1 fruit fly cellular context compared by ENCODE assay signal in genomic region chr2L:14588615-14589247, dm6.
TF ChIP-seq lines count a peak whose summit lies in the region.

No protein-coding gene starts in this region.

TF ChIP-seq in whole organism, embryonic, 481 proteins besides CTCF, POLR2A, EP300 and RAD21 (continued from another document and continues in another):
- TF ChIP-seq p53 (GFP tag; optimal IDR thresholded peaks at IDR 0.05; lab: Kevin White, UChicago) (no peak), NK7.1 (GFP tag; optimal IDR thresholded peaks at IDR 0.05; lab: Kevin White, UChicago) (no peak), B-H2 (GFP tag; optimal IDR thresholded peaks at IDR 0.05; lab: Kevin White, UChicago) (no peak), grau (tag; optimal IDR thresholded peaks at IDR 0.05; lab: Kevin White, UChicago) (peak; percentile 20), tna (GFP tag; IDR thresholded peaks at IDR 0.05; lab: Robert Waterston, UW; ENCODE audit: partially characterized antibody) (no peak), CG31388 (GFP tag; optimal IDR thresholded peaks at IDR 0.05; lab: Kevin White, UChicago) (no peak), CG11723 (GFP tag; optimal IDR thresholded peaks at IDR 0.05; lab: Kevin White, UChicago) (no peak), CG5180 (GFP tag; optimal IDR thresholded peaks at IDR 0.05; lab: Kevin White, UChicago) (no peak), CG18011 (GFP tag; optimal IDR thresholded peaks at IDR 0.05; lab: Kevin White, UChicago) (no peak), Rx (GFP tag; IDR thresholded peaks at IDR 0.05; lab: Robert Waterston, UW) (no peak), CG4424 (GFP tag; optimal IDR thresholded peaks at IDR 0.05; lab: Kevin White, UChicago) (no peak), Usf (GFP tag; optimal IDR thresholded peaks at IDR 0.05; lab: Kevin White, UChicago) (no peak), CG6654 (GFP tag; optimal IDR thresholded peaks at IDR 0.05; lab: Kevin White, UChicago) (no peak), Mes4 (GFP tag; optimal IDR thresholded peaks at IDR 0.05; lab: Kevin White, UChicago) (no peak), Jarid2 (GFP tag; optimal IDR thresholded peaks at IDR 0.05; lab: Kevin White, UChicago) (no peak), Max (GFP tag; optimal IDR thresholded peaks at IDR 0.05; lab: Kevin White, UChicago) (no peak), pfk (GFP tag; optimal IDR thresholded peaks at IDR 0.05; lab: Kevin White, UChicago) (no peak), CG6272 (GFP tag; IDR thresholded peaks at IDR 0.05; lab: Robert Waterston, UW) (no peak), nau (GFP tag; optimal IDR thresholded peaks at IDR 0.05; lab: Kevin White, UChicago) (no peak), Dfd (GFP tag; optimal IDR thresholded peaks at IDR 0.05; lab: Kevin White, UChicago) (no peak), E2f2 (GFP tag; IDR thresholded peaks at IDR 0.05; lab: Robert Waterston, UW) (peak; percentile 19; the same call in 1 of the 2 replicates), HLH3B (GFP tag; IDR thresholded peaks at IDR 0.05; lab: Robert Waterston, UW) (no peak), pnt (GFP tag; optimal IDR thresholded peaks at IDR 0.05; lab: Kevin White, UChicago) (no peak), CG11696 (GFP tag; IDR thresholded peaks at IDR 0.05; lab: Robert Waterston, UW) (no peak), CG6175 (GFP tag; IDR thresholded peaks at IDR 0.05; lab: Robert Waterston, UW) (no peak), ewg (GFP tag; optimal IDR thresholded peaks at IDR 0.05; lab: Kevin White, UChicago) (no peak), fd64A (GFP tag; optimal IDR thresholded peaks at IDR 0.05; lab: Kevin White, UChicago) (no peak), CG30403 (GFP tag; optimal IDR thresholded peaks at IDR 0.05; lab: Kevin White, UChicago) (no peak), amos (GFP tag; IDR thresholded peaks at IDR 0.05; lab: Robert Waterston, UW; ENCODE audit: partially characterized antibody) (peak; percentile 68), stc (GFP tag; IDR thresholded peaks at IDR 0.05; lab: Robert Waterston, UW) (no peak), fd96Cb (tag; optimal IDR thresholded peaks at IDR 0.05; lab: Kevin White, UChicago) (no peak), YL-1 (GFP tag; optimal IDR thresholded peaks at IDR 0.05; lab: Kevin White, UChicago) (no peak), CG17802 (tag; optimal IDR thresholded peaks at IDR 0.05; lab: Kevin White, UChicago) (no peak), vfl (GFP tag; optimal IDR thresholded peaks at IDR 0.05; lab: Kevin White, UChicago) (no peak), CG16779 (GFP tag; IDR thresholded peaks at IDR 0.05; lab: Robert Waterston, UW) (no peak), CG10274 (GFP tag; optimal IDR thresholded peaks at IDR 0.05; lab: Kevin White, UChicago) (no peak), CG4328 (GFP tag; optimal IDR thresholded peaks at IDR 0.05; lab: Kevin White, UChicago) (no peak), CG3407 (GFP tag; optimal IDR thresholded peaks at IDR 0.05; lab: Kevin White, UChicago) (no peak), CG7963 (GFP tag; IDR thresholded peaks at IDR 0.05; lab: Robert Waterston, UW; ENCODE audit: partially characterized antibody) (no peak), CG2678 (tag; optimal IDR thresholded peaks at IDR 0.05; lab: Kevin White, UChicago) (no peak), CG6683 (GFP tag; optimal IDR thresholded peaks at IDR 0.05; lab: Kevin White, UChicago) (no peak), CG12104 (GFP tag; optimal IDR thresholded peaks at IDR 0.05; lab: Kevin White, UChicago) (no peak), ato (GFP tag; IDR thresholded peaks at IDR 0.05; lab: Robert Waterston, UW; ENCODE audit: partially characterized antibody) (no peak), CkIIα-i1 (GFP tag; IDR thresholded peaks at IDR 0.05; lab: Robert Waterston, UW) (no peak), CG8290 (GFP tag; optimal IDR thresholded peaks at IDR 0.05; lab: Kevin White, UChicago) (no peak), CG8290 (tag; optimal IDR thresholded peaks at IDR 0.05; lab: Kevin White, UChicago) (peak in 1 of 2 experiments; percentile 58), Fer1 (GFP tag; optimal IDR thresholded peaks at IDR 0.05; lab: Kevin White, UChicago) (no peak), CG7987 (GFP tag; optimal IDR thresholded peaks at IDR 0.05; lab: Kevin White, UChicago) (no peak), CG10462 (GFP tag; optimal IDR thresholded peaks at IDR 0.05; lab: Kevin White, UChicago) (no peak), jumu (GFP tag; optimal IDR thresholded peaks at IDR 0.05; lab: Kevin White, UChicago) (no peak), CG10543 (GFP tag; optimal IDR thresholded peaks at IDR 0.05; lab: Kevin White, UChicago) (no peak), CG18764 (GFP tag; optimal IDR thresholded peaks at IDR 0.05; lab: Kevin White, UChicago) (no peak), CG7839 (tag; optimal IDR thresholded peaks at IDR 0.05; lab: Kevin White, UChicago) (no peak), CG10654 (GFP tag; optimal IDR thresholded peaks at IDR 0.05; lab: Kevin White, UChicago) (no peak), HLH4C (GFP tag; IDR thresholded peaks at IDR 0.05; lab: Robert Waterston, UW; ENCODE audit: partially characterized antibody) (no peak), Gsc (GFP tag; IDR thresholded peaks at IDR 0.05; lab: Robert Waterston, UW) (no peak), Oli (tag; optimal IDR thresholded peaks at IDR 0.05; lab: Kevin White, UChicago) (no peak), Lim3 (GFP tag; IDR thresholded peaks at IDR 0.05; lab: Robert Waterston, UW) (no peak), Asciz (GFP tag; optimal IDR thresholded peaks at IDR 0.05; lab: Kevin White, UChicago) (no peak), Ada2b (GFP tag; IDR thresholded peaks at IDR 0.05; lab: Robert Waterston, UW) (no peak), Optix (GFP tag; IDR thresholded peaks at IDR 0.05; lab: Robert Waterston, UW) (no peak), inv (GFP tag; IDR thresholded peaks at IDR 0.05; lab: Robert Waterston, UW; ENCODE audit: partially characterized antibody) (no peak), pb (GFP tag; optimal IDR thresholded peaks at IDR 0.05; lab: Kevin White, UChicago) (no peak), CG14965 (GFP tag; optimal IDR thresholded peaks at IDR 0.05; lab: Kevin White, UChicago; ENCODE audit: borderline replicate concordance) (no peak), CoRest (tag; optimal IDR thresholded peaks at IDR 0.05; lab: Kevin White, UChicago) (no peak), kay (GFP tag; optimal IDR thresholded peaks at IDR 0.05; lab: Kevin White, UChicago) (no peak), CrebB (tag; optimal IDR thresholded peaks at IDR 0.05; lab: Kevin White, UChicago) (no peak), sug (tag; optimal IDR thresholded peaks at IDR 0.05; lab: Kevin White, UChicago) (peak; percentile 9), HHEX (GFP tag; optimal IDR thresholded peaks at IDR 0.05; lab: Kevin White, UChicago) (no peak), gce (GFP tag; IDR thresholded peaks at IDR 0.05; lab: Robert Waterston, UW) (no peak), D19B (GFP tag; optimal IDR thresholded peaks at IDR 0.05; lab: Kevin White, UChicago) (no peak), Myb (GFP tag; optimal IDR thresholded peaks at IDR 0.05; lab: Kevin White, UChicago) (peak; percentile 43), CG12942 (GFP tag; optimal IDR thresholded peaks at IDR 0.05; lab: Kevin White, UChicago) (no peak), Taf1 (GFP tag; IDR thresholded peaks at IDR 0.05; lab: Robert Waterston, UW) (no peak), CG1792 (GFP tag; optimal IDR thresholded peaks at IDR 0.05; lab: Kevin White, UChicago) (no peak), br (optimal IDR thresholded peaks at IDR 0.05; lab: Kevin White, UChicago) (no peak), Kr (GFP tag; optimal IDR thresholded peaks at IDR 0.05; lab: Kevin White, UChicago) (peak; percentile 100), Mrtf (GFP tag; IDR thresholded peaks at IDR 0.05; lab: Robert Waterston, UW) (no peak), MBD-R2 (GFP tag; IDR thresholded peaks at IDR 0.05; lab: Robert Waterston, UW) (no peak), CG5953 (GFP tag; IDR thresholded peaks at IDR 0.05; lab: Robert Waterston, UW) (no peak), Camta (GFP tag; optimal IDR thresholded peaks at IDR 0.05; lab: Kevin White, UChicago) (no peak), cg (GFP tag; optimal IDR thresholded peaks at IDR 0.05; lab: Kevin White, UChicago) (no peak), Mad (GFP tag; optimal IDR thresholded peaks at IDR 0.05; lab: Kevin White, UChicago) (no peak), CG9215 (GFP tag; IDR thresholded peaks at IDR 0.05; lab: Robert Waterston, UW) (no peak), CG10267 (tag; optimal IDR thresholded peaks at IDR 0.05; lab: Kevin White, UChicago) (peak; percentile 17), CG16863 (GFP tag; optimal IDR thresholded peaks at IDR 0.05; lab: Kevin White, UChicago) (no peak), CG18262 (tag; optimal IDR thresholded peaks at IDR 0.05; lab: Kevin White, UChicago) (no peak), CG4730 (GFP tag; IDR thresholded peaks at IDR 0.05; lab: Robert Waterston, UW) (no peak), chif (GFP tag; optimal IDR thresholded peaks at IDR 0.05; lab: Kevin White, UChicago) (peak in 1 of 2 experiments; percentile 4), CG12155 (GFP tag; optimal IDR thresholded peaks at IDR 0.05; lab: Kevin White, UChicago) (no peak), pho (GFP tag; optimal IDR thresholded peaks at IDR 0.05; lab: Kevin White, UChicago) (peak; percentile 35), knrl (GFP tag; IDR thresholded peaks at IDR 0.05; lab: Robert Waterston, UW; ENCODE audit: partially characterized antibody) (peak; percentile 42; the same call in 1 of the 3 replicates), CG6791 (GFP tag; IDR thresholded peaks at IDR 0.05; lab: Robert Waterston, UW; ENCODE audit: partially characterized antibody) (no peak), dm (GFP tag; optimal IDR thresholded peaks at IDR 0.05; lab: Kevin White, UChicago) (no peak), lilli (GFP tag; optimal IDR thresholded peaks at IDR 0.05; lab: Kevin White, UChicago) (no peak), ara (GFP tag; IDR thresholded peaks at IDR 0.05; lab: Robert Waterston, UW) (no peak), sisA (GFP tag; IDR thresholded peaks at IDR 0.05; lab: Robert Waterston, UW) (no peak), klu (GFP tag; IDR thresholded peaks at IDR 0.05; lab: Robert Waterston, UW) (no peak), ken (GFP tag; IDR thresholded peaks at IDR 0.05; lab: Robert Waterston, UW) (no peak), CG32532 (GFP tag; IDR thresholded peaks at IDR 0.05; lab: Robert Waterston, UW) (no peak), Rfx (GFP tag; IDR thresholded peaks at IDR 0.05; lab: Robert Waterston, UW) (peak; percentile 19; the same call in 1 of the 2 replicates), wek (GFP tag; optimal IDR thresholded peaks at IDR 0.05; lab: Kevin White, UChicago) (no peak), CG11398 (GFP tag; optimal IDR thresholded peaks at IDR 0.05; lab: Kevin White, UChicago) (no peak), lbe (GFP tag; optimal IDR thresholded peaks at IDR 0.05; lab: Kevin White, UChicago) (no peak), CG7271 (tag; optimal IDR thresholded peaks at IDR 0.05; lab: Kevin White, UChicago) (no peak), aop (GFP tag; IDR thresholded peaks at IDR 0.05; lab: Robert Waterston, UW) (no peak), tin (GFP tag; optimal IDR thresholded peaks at IDR 0.05; lab: Kevin White, UChicago) (no peak), CG3726 (GFP tag; IDR thresholded peaks at IDR 0.05; lab: Robert Waterston, UW) (no peak), gt (GFP tag; IDR thresholded peaks at IDR 0.05; lab: Robert Waterston, UW) (no peak), wor (GFP tag; IDR thresholded peaks at IDR 0.05; lab: Robert Waterston, UW) (no peak), Stat92E (GFP tag; optimal IDR thresholded peaks at IDR 0.05; lab: Kevin White, UChicago) (no peak), Six4 (GFP tag; optimal IDR thresholded peaks at IDR 0.05; lab: Kevin White, UChicago) (no peak), ttk (GFP tag; IDR thresholded peaks at IDR 0.05; lab: Robert Waterston, UW) (no peak), sob (GFP tag; IDR thresholded peaks at IDR 0.05; lab: Robert Waterston, UW) (no peak), maf-S (GFP tag; optimal IDR thresholded peaks at IDR 0.05; lab: Kevin White, UChicago) (no peak), CG11560 (tag; IDR thresholded peaks at IDR 0.05; lab: Robert Waterston, UW) (no peak), CG14710 (tag; optimal IDR thresholded peaks at IDR 0.05; lab: Kevin White, UChicago) (no peak), gsb-n (tag; optimal IDR thresholded peaks at IDR 0.05; lab: Kevin White, UChicago) (no peak), HLHmδ (GFP tag; optimal IDR thresholded peaks at IDR 0.05; lab: Kevin White, UChicago) (no peak), CG1529 (GFP tag; optimal IDR thresholded peaks at IDR 0.05; lab: Kevin White, UChicago) (no peak), Nf-YB (GFP tag; optimal IDR thresholded peaks at IDR 0.05; lab: Kevin White, UChicago) (no peak), CG13424 (tag; optimal IDR thresholded peaks at IDR 0.05; lab: Kevin White, UChicago) (peak; percentile 11), da (GFP tag; optimal IDR thresholded peaks at IDR 0.05; lab: Kevin White, UChicago) (no peak), vvl (GFP tag; IDR thresholded peaks at IDR 0.05; lab: Robert Waterston, UW) (peak; percentile 42; the same call in 1 of the 2 replicates), mld (GFP tag; IDR thresholded peaks at IDR 0.05; lab: Robert Waterston, UW; ENCODE audit: partially characterized antibody) (no peak), Hsf (GFP tag; optimal IDR thresholded peaks at IDR 0.05; lab: Kevin White, UChicago) (peak; percentile 14), onecut (GFP tag; IDR thresholded peaks at IDR 0.05; lab: Robert Waterston, UW) (no peak), ash1 (GFP tag; optimal IDR thresholded peaks at IDR 0.05; lab: Kevin White, UChicago) (no peak), fd3F (GFP tag; optimal IDR thresholded peaks at IDR 0.05; lab: Kevin White, UChicago) (no peak), CG11504 (tag; optimal IDR thresholded peaks at IDR 0.05; lab: Kevin White, UChicago) (peak; percentile 43), CG16813 (GFP tag; IDR thresholded peaks at IDR 0.05; lab: Robert Waterston, UW; ENCODE audit: partially characterized antibody) (no peak), CG7928 (GFP tag; optimal IDR thresholded peaks at IDR 0.05; lab: Kevin White, UChicago) (no peak), sc (optimal IDR thresholded peaks at IDR 0.05; lab: Kevin White, UChicago) (no peak), sc (GFP tag; optimal IDR thresholded peaks at IDR 0.05; lab: Kevin White, UChicago) (no peak), CG10147 (GFP tag; optimal IDR thresholded peaks at IDR 0.05; lab: Kevin White, UChicago) (no peak), CG15073 (GFP tag; optimal IDR thresholded peaks at IDR 0.05; lab: Kevin White, UChicago) (peak; percentile 60), her (GFP tag; optimal IDR thresholded peaks at IDR 0.05; lab: Kevin White, UChicago) (no peak), CG11456 (GFP tag; IDR thresholded peaks at IDR 0.05; lab: Robert Waterston, UW) (no peak), Opbp (GFP tag; IDR thresholded peaks at IDR 0.05; lab: Robert Waterston, UW; ENCODE audit: partially characterized antibody) (peak; percentile 52; the same call in 1 of the 3 replicates)
